3 fruit fly cellular contexts compared by ENCODE assay signal in the genomic region with DNA sequence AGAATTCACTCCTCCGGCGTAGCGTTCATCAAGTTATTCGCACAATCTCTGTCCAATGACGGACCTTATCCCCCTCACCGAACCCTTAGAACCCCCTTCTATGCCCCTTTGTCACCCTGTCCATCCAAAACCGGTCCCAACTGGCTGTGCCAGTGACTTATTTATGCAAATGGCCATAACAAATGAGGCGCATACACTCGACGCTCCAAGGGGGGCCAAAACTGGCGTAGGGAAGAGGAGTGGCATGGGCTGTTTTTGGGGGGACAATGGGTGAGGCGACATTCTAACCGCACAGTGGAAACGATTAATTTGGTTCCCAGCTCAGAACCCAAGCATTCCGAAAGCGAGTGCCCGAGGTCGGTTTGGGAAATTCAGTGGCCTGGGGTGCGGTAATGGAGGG.
TF ChIP-seq lines count a peak whose summit lies in the region.

No protein-coding gene starts in this region.

- no peak for TF ChIP-seq CTCF in whole organism, embryonic (GFP tag; optimal IDR thresholded peaks at IDR 0.05; lab: Kevin White, UChicago)

TF ChIP-seq in whole organism, embryonic, 481 proteins besides CTCF, POLR2A, EP300 and RAD21:
- TF ChIP-seq hbn (GFP tag; IDR thresholded peaks at IDR 0.05; lab: Robert Waterston, UW; ENCODE audit: partially characterized antibody) (no peak), CG18764 (GFP tag; optimal IDR thresholded peaks at IDR 0.05; lab: Kevin White, UChicago) (no peak), abd-A (tag; optimal IDR thresholded peaks at IDR 0.05; lab: Kevin White, UChicago) (peak; percentile 96), ERR (GFP tag; optimal IDR thresholded peaks at IDR 0.05; lab: Kevin White, UChicago) (no peak), Mrtf (GFP tag; IDR thresholded peaks at IDR 0.05; lab: Robert Waterston, UW) (0 out of 3 replicates have a peak, but pooled peaks have one; percentile 25), CG6272 (GFP tag; IDR thresholded peaks at IDR 0.05; lab: Robert Waterston, UW) (0 out of 2 replicates have a peak, but pooled peaks have one; percentile 18), CG13894 (tag; optimal IDR thresholded peaks at IDR 0.05; lab: Kevin White, UChicago) (peak; percentile 19), pita (GFP tag; optimal IDR thresholded peaks at IDR 0.05; lab: Kevin White, UChicago) (no peak), Oaz (GFP tag; IDR thresholded peaks at IDR 0.05; lab: Robert Waterston, UW) (no peak), chif (GFP tag; optimal IDR thresholded peaks at IDR 0.05; lab: Kevin White, UChicago) (no peak), crp (GFP tag; optimal IDR thresholded peaks at IDR 0.05; lab: Kevin White, UChicago) (no peak)
TF ChIP-seq in whole organism, embryonic: peak in this region for 4.

TF ChIP-seq in whole organism, prepupa, 60 proteins besides CTCF, POLR2A, EP300 and RAD21:
- TF ChIP-seq lz (GFP tag; optimal IDR thresholded peaks at IDR 0.05; lab: Kevin White, UChicago) (no peak), Eip78C (GFP tag; lab: Kevin White, UChicago) (peak; percentile 35)
TF ChIP-seq in whole organism, prepupa: peak in this region for 1.

TF ChIP-seq in whole organism, wandering third instar larva, 38 proteins besides CTCF, POLR2A, EP300 and RAD21:
- TF ChIP-seq Hr83 (GFP tag; optimal IDR thresholded peaks at IDR 0.05; lab: Kevin White, UChicago; ENCODE audit: poor library complexity, severe bottlenecking) = no peak
- peak; percentile 3 for TF ChIP-seq fru (GFP tag; optimal IDR thresholded peaks at IDR 0.05; lab: Kevin White, UChicago)
- TF ChIP-seq jim (GFP tag; optimal IDR thresholded peaks at IDR 0.05; lab: Kevin White, UChicago) = no peak
- TF ChIP-seq Abd-B (GFP tag; optimal IDR thresholded peaks at IDR 0.05; lab: Kevin White, UChicago) = no peak
- TF ChIP-seq Dif (GFP tag; optimal IDR thresholded peaks at IDR 0.05; lab: Kevin White, UChicago; ENCODE audit: partially characterized antibody) = peak; percentile 12
- TF ChIP-seq Vsx2 (GFP tag; optimal IDR thresholded peaks at IDR 0.05; lab: Kevin White, UChicago; ENCODE audit: partially characterized antibody) = peak; percentile 19
TF ChIP-seq in whole organism, wandering third instar larva: peak in this region for 3.
